Fruit fly (Drosophila melanogaster) whole organism, embryonic: Measurements from ENCODE around the gene Kah.

ENCODE experiments used
- Aef1 ChIP-seq: fragments of 200-800 bp; sonication (Bioruptor generic); IDR thresholded peaks from 3 replicates; pipeline ENCODE4 v1.3.6; 2022; ENCODE audit warnings: missing biosample characterization, missing genetic modification characterization
- B-H1 ChIP-seq: fragments of 200-800 bp; sonication (Bioruptor generic); IDR thresholded peaks from 3 replicates; pipeline ENCODE4 v1.3.6; 2022; ENCODE audit warnings: missing biosample characterization, missing genetic modification characterization
- Bdp1 ChIP-seq: fragments of 200-800 bp; sonication (Bioruptor generic); optimal IDR thresholded peaks from 3 replicates; lab custom pipeline; 2016; ENCODE audit warnings: missing biosample characterization, missing genetic modification characterization
- C15 ChIP-seq: fragments of 200-800 bp; sonication (Bioruptor generic); IDR thresholded peaks from 3 replicates; pipeline ENCODE4 v1.3.6; 2022; ENCODE audit warnings: missing biosample characterization, missing genetic modification characterization
- CG10209 ChIP-seq: fragments of 200-800 bp; sonication (Bioruptor generic); optimal IDR thresholded peaks from 3 replicates; lab custom pipeline; 2017; ENCODE audit warnings: missing biosample characterization, mild to moderate bottlenecking, missing genetic modification characterization, missing genetic modification reagents
- CG10654 ChIP-seq: fragments of 200-800 bp; sonication (Bioruptor generic); optimal IDR thresholded peaks from 2 replicates; lab custom pipeline; 2016; ENCODE audit warnings: missing biosample characterization, missing genetic modification characterization
- CG10959 ChIP-seq: fragments of 200-800 bp; sonication (Bioruptor generic); IDR thresholded peaks from 2 replicates; pipeline ENCODE4 v1.3.6; 2022; ENCODE audit warnings: missing biosample characterization, missing genetic modification characterization
- CG10979 ChIP-seq: fragments of 200-800 bp; sonication (Bioruptor generic); optimal IDR thresholded peaks from 2 replicates; lab custom pipeline; 2018; ENCODE audit warnings: missing biosample characterization, mild to moderate bottlenecking, missing genetic modification characterization, moderate library complexity
- CG11504 ChIP-seq: fragments of 200-800 bp; sonication (Bioruptor generic); optimal IDR thresholded peaks from 3 replicates; lab custom pipeline; 2019; ENCODE audit warnings: missing biosample characterization, mild to moderate bottlenecking, missing genetic modification characterization, moderate library complexity
- CG12155 ChIP-seq: fragments of 200-800 bp; sonication (Bioruptor generic); optimal IDR thresholded peaks from 3 replicates; lab custom pipeline; 2016; ENCODE audit warnings: missing biosample characterization, missing genetic modification characterization
- CG13123 ChIP-seq: fragments of 200-800 bp; sonication (Bioruptor generic); optimal IDR thresholded peaks from 2 replicates; lab custom pipeline; 2016; ENCODE audit warnings: missing biosample characterization, missing genetic modification characterization
- CG18262 ChIP-seq: fragments of 200-800 bp; optimal IDR thresholded peaks from 3 replicates; lab custom pipeline; 2019; ENCODE audit warnings: missing biosample characterization, mild to moderate bottlenecking, missing genetic modification characterization, moderate library complexity
- CG18619 ChIP-seq: fragments of 200-800 bp; sonication (Bioruptor generic); optimal IDR thresholded peaks from 3 replicates; lab custom pipeline; 2017; ENCODE audit warnings: missing biosample characterization, mild to moderate bottlenecking, missing genetic modification characterization
- CG3726 ChIP-seq: fragments of 200-800 bp; sonication (Bioruptor generic); IDR thresholded peaks from 3 replicates; pipeline ENCODE4, ENCODE4 v1.3.6; 2022; ENCODE audit warnings: missing biosample characterization, missing genetic modification characterization
- CG3847 ChIP-seq: fragments of 200-800 bp; sonication (Bioruptor generic); IDR thresholded peaks from 2 replicates; pipeline ENCODE4 v1.3.6; 2022; ENCODE audit warnings: missing biosample characterization, missing genetic modification characterization
- CG6254 ChIP-seq: fragments of 200-800 bp; sonication (Bioruptor generic); optimal IDR thresholded peaks from 3 replicates; lab custom pipeline; 2017; ENCODE audit warnings: mild to moderate bottlenecking, missing biosample characterization, missing genetic modification reagents, missing genetic modification characterization
- CG6791 ChIP-seq: fragments of 200-800 bp; sonication (Bioruptor generic); IDR thresholded peaks from 3 replicates; pipeline ENCODE4 v1.3.6; 2022; ENCODE audit warnings: missing biosample characterization, missing genetic modification characterization; ENCODE audit not compliant: partially characterized antibody
- CG8388 ChIP-seq: fragments of 200-800 bp; sonication (Bioruptor generic); optimal IDR thresholded peaks from 2 replicates; lab custom pipeline; 2019; ENCODE audit warnings: missing biosample characterization, mild to moderate bottlenecking, missing genetic modification characterization, moderate library complexity
- CG8478 ChIP-seq: fragments of >200 bp; optimal IDR thresholded peaks from 2 replicates; lab custom pipeline; 2018
- D19B ChIP-seq: fragments of 200-800 bp; sonication (Bioruptor generic); optimal IDR thresholded peaks from 2 replicates; lab custom pipeline; 2017; ENCODE audit warnings: missing biosample characterization, mild to moderate bottlenecking, missing genetic modification characterization
- Deaf1 ChIP-seq: fragments of 200-800 bp; optimal IDR thresholded peaks from 3 replicates; lab custom pipeline; 2019; ENCODE audit warnings: missing biosample characterization, mild to moderate bottlenecking, missing genetic modification characterization, moderate library complexity
- Dek ChIP-seq: fragments of 200-800 bp; sonication (Bioruptor generic); optimal IDR thresholded peaks from 3 replicates; lab custom pipeline; 2019; ENCODE audit warnings: missing biosample characterization, mild to moderate bottlenecking, missing genetic modification characterization, moderate library complexity
- Dp ChIP-seq: fragments of 200-800 bp; sonication (Bioruptor generic); optimal IDR thresholded peaks from 2 replicates; lab custom pipeline; 2018; ENCODE audit warnings: missing biosample characterization, mild to moderate bottlenecking, missing genetic modification characterization, moderate library complexity
- GATAe ChIP-seq: fragments of 200-800 bp; sonication (Bioruptor generic); conservative IDR thresholded peaks from 2 replicates; pipeline ENCODE4 v1.3.6; 2022; ENCODE audit warnings: missing biosample characterization, missing genetic modification characterization
- HHEX ChIP-seq: fragments of 200-800 bp; sonication (Bioruptor generic); optimal IDR thresholded peaks from 3 replicates; lab custom pipeline; 2017; ENCODE audit warnings: missing biosample characterization, mild to moderate bottlenecking, missing genetic modification characterization, missing genetic modification reagents
- Hsf ChIP-seq: fragments of 200-800 bp; sonication (Bioruptor generic); optimal IDR thresholded peaks from 3 replicates; lab custom pipeline; 2016; ENCODE audit warnings: missing biosample characterization, missing genetic modification characterization
- Max ChIP-seq: fragments of 200-800 bp; sonication (Bioruptor generic); optimal IDR thresholded peaks from 2 replicates; lab custom pipeline; 2016; ENCODE audit warnings: missing biosample characterization, mild to moderate bottlenecking, missing genetic modification characterization
- Mes4 ChIP-seq: fragments of 200-800 bp; sonication (Bioruptor generic); optimal IDR thresholded peaks from 2 replicates; lab custom pipeline; 2016; ENCODE audit warnings: missing biosample characterization, missing genetic modification characterization
- NK7.1 ChIP-seq: fragments of 200-800 bp; sonication (Bioruptor generic); optimal IDR thresholded peaks from 3 replicates; lab custom pipeline; 2016; ENCODE audit warnings: missing biosample characterization, missing genetic modification characterization
- Nf-YA ChIP-seq: fragments of 200-800 bp; sonication (Bioruptor generic); IDR thresholded peaks from 2 replicates; pipeline ENCODE4 v1.3.6; 2022; ENCODE audit warnings: missing biosample characterization, missing genetic modification characterization
- Nf-YB ChIP-seq: fragments of 200-800 bp; sonication (Bioruptor generic); optimal IDR thresholded peaks from 3 replicates; lab custom pipeline; 2019; ENCODE audit warnings: missing biosample characterization, mild to moderate bottlenecking, missing genetic modification characterization, moderate library complexity
- Nf-YC ChIP-seq: fragments of 200-800 bp; optimal IDR thresholded peaks from 3 replicates; lab custom pipeline; 2019; ENCODE audit warnings: missing biosample characterization, mild to moderate bottlenecking, missing genetic modification characterization, moderate library complexity
- Optix ChIP-seq: fragments of 200-800 bp; sonication (Bioruptor generic); IDR thresholded peaks from 3 replicates; pipeline ENCODE4 v1.3.6; 2022; ENCODE audit warnings: missing biosample characterization, missing genetic modification characterization
- ap ChIP-seq: fragments of 200-800 bp; sonication (Bioruptor generic); IDR thresholded peaks from 2 replicates; pipeline ENCODE4 v1.3.6; 2022; ENCODE audit warnings: missing biosample characterization, missing genetic modification characterization
- ash1 ChIP-seq: fragments of 200-800 bp; sonication (Bioruptor generic); optimal IDR thresholded peaks from 2 replicates; lab custom pipeline; 2018; ENCODE audit warnings: missing biosample characterization, mild to moderate bottlenecking, missing genetic modification characterization
- bigmax ChIP-seq: fragments of 200-800 bp; sonication (Bioruptor generic); optimal IDR thresholded peaks from 2 replicates; lab custom pipeline; 2018; ENCODE audit warnings: missing biosample characterization, mild to moderate bottlenecking, missing genetic modification characterization
- br ChIP-seq: fragments of >200 bp; optimal IDR thresholded peaks from 2 replicates; lab custom pipeline; 2017
- croc ChIP-seq: fragments of 200-800 bp; sonication (Bioruptor generic); conservative IDR thresholded peaks from 3 replicates; pipeline ENCODE4 v1.3.6; 2022; ENCODE audit warnings: missing biosample characterization, missing genetic modification characterization
- crp ChIP-seq, 2 experiments: fragments of 200-800 bp; sonication (Bioruptor generic); optimal IDR thresholded peaks; 2 replicates in 1 of 2; 3 replicates in 1 of 2; lab custom pipeline; 2017; ENCODE audit warnings: missing biosample characterization in 2 of 2, missing genetic modification characterization in 2 of 2, mild to moderate bottlenecking in 1 of 2, moderate library complexity in 1 of 2
- disco-r ChIP-seq: fragments of 200-800 bp; sonication (Bioruptor generic); optimal IDR thresholded peaks from 2 replicates; lab custom pipeline; 2016; ENCODE audit warnings: missing biosample characterization, missing genetic modification characterization
- dmrt99B ChIP-seq: fragments of 200-800 bp; sonication (Bioruptor generic); optimal IDR thresholded peaks from 2 replicates; lab custom pipeline; 2018; ENCODE audit warnings: missing biosample characterization, mild to moderate bottlenecking, missing genetic modification characterization, moderate library complexity
- hkb ChIP-seq, 2 experiments: fragments of 200-800 bp in 1 of 2; fragments of >200 bp in 1 of 2; sonication (Bioruptor generic) in 1 of 2; IDR thresholded peaks in 1 of 2; optimal IDR thresholded peaks in 1 of 2; 2 replicates each; pipeline versions ENCODE4 v1.3.6 to Lab custom; 2017 to 2022; ENCODE audit warnings: missing biosample characterization in 1 of 2, missing genetic modification characterization in 1 of 2
- inv ChIP-seq: fragments of 200-800 bp; sonication (Bioruptor generic); IDR thresholded peaks from 2 replicates; pipeline ENCODE4 v1.3.6; 2022; ENCODE audit warnings: missing biosample characterization, missing genetic modification characterization; ENCODE audit not compliant: partially characterized antibody
- psq ChIP-seq: fragments of 200-800 bp; sonication (Bioruptor generic); optimal IDR thresholded peaks from 2 replicates; lab custom pipeline; 2017; ENCODE audit warnings: missing biosample characterization, missing genetic modification characterization
- rib ChIP-seq: fragments of 200-800 bp; sonication (Bioruptor generic); IDR thresholded peaks from 2 replicates; pipeline ENCODE4 v1.3.6; 2022; ENCODE audit warnings: missing biosample characterization, missing genetic modification characterization
- ro ChIP-seq: fragments of 200-800 bp; sonication (Bioruptor generic); IDR thresholded peaks from 2 replicates; pipeline ENCODE4 v1.3.6; 2022; ENCODE audit warnings: missing biosample characterization, missing genetic modification characterization
- schlank ChIP-seq: fragments of 200-800 bp; sonication (Bioruptor generic); optimal IDR thresholded peaks from 2 replicates; lab custom pipeline; 2018; ENCODE audit warnings: missing biosample characterization, mild to moderate bottlenecking, missing genetic modification characterization
- sisA ChIP-seq: fragments of 200-800 bp; sonication (Bioruptor generic); IDR thresholded peaks from 2 replicates; pipeline ENCODE4 v1.3.6; 2022; ENCODE audit warnings: missing biosample characterization, missing genetic modification characterization
- tio ChIP-seq: fragments of 200-800 bp; sonication (Bioruptor generic); optimal IDR thresholded peaks from 2 replicates; lab custom pipeline; 2017; ENCODE audit warnings: missing biosample characterization, missing genetic modification characterization, inconsistent platforms
- zen ChIP-seq: fragments of 200-800 bp; sonication (Bioruptor generic); optimal IDR thresholded peaks from 3 replicates; lab custom pipeline; 2018; ENCODE audit warnings: missing biosample characterization, mild to moderate bottlenecking, missing genetic modification characterization, moderate library complexity

Kah gene

dm6 chr3L:606490-607327 lies 17.6 kb upstream of the Kah start, which contains the start of gene Reg-2 (continued):
- TF ChIP-seq CG11504 (tag; lab: Kevin White, UChicago) (peak; percentile 39), GATAe (GFP tag; lab: Robert Waterston, UW) (no peak), B-H1 (GFP tag; lab: Robert Waterston, UW) (no peak), Nf-YC (tag; lab: Kevin White, UChicago) (peak; percentile 32), Hsf (no peak), ash1 (GFP tag; lab: Kevin White, UChicago) (no peak), Mes4 (GFP tag; lab: Kevin White, UChicago) (no peak), CG6254 (GFP tag; lab: Kevin White, UChicago) (no peak), disco-r (GFP tag; lab: Kevin White, UChicago) (no peak), Aef1 (GFP tag; lab: Robert Waterston, UW) (no peak), zen (tag; lab: Kevin White, UChicago) (peak; percentile 13), CG10209 (GFP tag; lab: Kevin White, UChicago) (no peak), C15 (no peak), inv (no peak), CG3847 (no peak), sisA (GFP tag; lab: Robert Waterston, UW) (no peak), ap (GFP tag; lab: Robert Waterston, UW) (no peak), CG8478 (lab: Kevin White, UChicago) (no peak), CG8388 (GFP tag; lab: Kevin White, UChicago) (no peak), Optix (GFP tag; lab: Robert Waterston, UW) (no peak), hkb (optimal IDR thresholded peaks at IDR 0.05; lab: Kevin White, UChicago) (no peak), hkb (GFP tag; IDR thresholded peaks at IDR 0.05; lab: Robert Waterston, UW) (no peak), CG13123 (GFP tag; lab: Kevin White, UChicago) (no peak), CG12155 (peak; percentile 28), CG10959 (GFP tag; lab: Robert Waterston, UW) (no peak), CG3726 (GFP tag; lab: Robert Waterston, UW) (no peak), br (lab: Kevin White, UChicago) (no peak), crp (GFP tag; optimal IDR thresholded peaks at IDR 0.05; lab: Kevin White, UChicago) (no peak), dmrt99B (tag; lab: Kevin White, UChicago) (peak; percentile 1), CG18262 (no peak), Nf-YA (GFP tag; lab: Robert Waterston, UW) (no peak), HHEX (GFP tag; lab: Kevin White, UChicago) (no peak), CG10654 (GFP tag; lab: Kevin White, UChicago) (no peak), Deaf1 (tag; lab: Kevin White, UChicago) (peak; percentile 93), Nf-YB (GFP tag; lab: Kevin White, UChicago) (peak; percentile 47), Dp (GFP tag; lab: Kevin White, UChicago) (peak; percentile 94), psq (GFP tag; lab: Kevin White, UChicago) (no peak), rib (GFP tag; lab: Robert Waterston, UW) (no peak), croc (no peak), CG10979 (tag; lab: Kevin White, UChicago) (no peak), Max (GFP tag; lab: Kevin White, UChicago) (no peak), Bdp1 (GFP tag; lab: Kevin White, UChicago) (no peak), Dek (tag; lab: Kevin White, UChicago) (peak; percentile 40), schlank (tag; lab: Kevin White, UChicago) (no peak), CG18619 (GFP tag; lab: Kevin White, UChicago) (no peak), CG6791 (GFP tag; lab: Robert Waterston, UW) (0 out of 3 replicates have a peak, but pooled peaks have one; percentile 10), D19B (no peak), ro (no peak), NK7.1 (GFP tag; lab: Kevin White, UChicago) (no peak), bigmax (GFP tag; lab: Kevin White, UChicago) (no peak), tio (no peak)
